Fruit fly (Drosophila melanogaster) whole organism, prepupa: ENCODE results near the gene unk.

Source experiments
- CG10631 ChIP-seq: fragments of 200-800 bp; sonication (Bioruptor generic); optimal IDR thresholded peaks from 2 replicates; lab custom pipeline; 2016; ENCODE audit warnings: missing biosample characterization, missing genetic modification characterization
- CG11294 ChIP-seq: fragments of 200-800 bp; sonication (Bioruptor generic); IDR thresholded peaks from 2 replicates; pipeline ENCODE4 v1.3.6; 2022; ENCODE audit warnings: missing biosample characterization, missing genetic modification characterization
- CG11762 ChIP-seq: fragments of 200-800 bp; sonication (Bioruptor generic); optimal IDR thresholded peaks from 3 replicates; lab custom pipeline; 2016; ENCODE audit warnings: missing biosample characterization, missing genetic modification characterization; ENCODE audit not compliant: insufficient read depth
- CG11902 ChIP-seq: fragments of 200-800 bp; sonication (Bioruptor generic); optimal IDR thresholded peaks from 3 replicates; lab custom pipeline; 2016; ENCODE audit warnings: missing biosample characterization, missing genetic modification characterization
- CG1621 ChIP-seq: fragments of 200-800 bp; sonication (Bioruptor generic); optimal IDR thresholded peaks from 3 replicates; lab custom pipeline; 2018; ENCODE audit warnings: missing biosample characterization, mild to moderate bottlenecking, missing genetic modification characterization
- CG16779 ChIP-seq: fragments of 200-800 bp; sonication (Bioruptor generic); optimal IDR thresholded peaks from 3 replicates; lab custom pipeline; 2017; ENCODE audit warnings: missing biosample characterization, mild to moderate bottlenecking, missing genetic modification characterization
- CG3032 ChIP-seq: fragments of 200-800 bp; optimal IDR thresholded peaks from 2 replicates; lab custom pipeline; 2019; ENCODE audit warnings: missing biosample characterization, mild to moderate bottlenecking, missing genetic modification characterization, moderate library complexity
- CG31627 ChIP-seq: fragments of 200-800 bp; sonication (Bioruptor generic); optimal IDR thresholded peaks from 3 replicates; lab custom pipeline; 2016; ENCODE audit warnings: missing biosample characterization, missing genetic modification characterization
- CG32006 ChIP-seq: fragments of 200-800 bp; sonication (Bioruptor generic); optimal IDR thresholded peaks from 3 replicates; lab custom pipeline; 2017; ENCODE audit warnings: missing biosample characterization, mild to moderate bottlenecking, missing genetic modification characterization
- CG3919 ChIP-seq: fragments of 200-800 bp; sonication (Bioruptor generic); optimal IDR thresholded peaks from 3 replicates; lab custom pipeline; 2016; ENCODE audit warnings: missing biosample characterization, missing genetic modification characterization
- CG4318 ChIP-seq: fragments of 200-800 bp; sonication (Bioruptor generic); optimal IDR thresholded peaks from 3 replicates; lab custom pipeline; 2017; ENCODE audit warnings: missing biosample characterization, mild to moderate bottlenecking, missing genetic modification characterization
- CG6163 ChIP-seq: fragments of 200-800 bp; sonication (Bioruptor generic); IDR thresholded peaks from 3 replicates; pipeline ENCODE4 v1.3.6; 2022; ENCODE audit warnings: missing biosample characterization, missing genetic modification characterization
- CG6792 ChIP-seq: fragments of 200-800 bp; sonication (Bioruptor generic); optimal IDR thresholded peaks from 3 replicates; lab custom pipeline; 2016; ENCODE audit warnings: missing biosample characterization, missing genetic modification characterization
- CG7368 ChIP-seq: fragments of 200-800 bp; sonication (Bioruptor generic); optimal IDR thresholded peaks from 3 replicates; lab custom pipeline; 2016; ENCODE audit warnings: missing biosample characterization, missing genetic modification characterization
- CG8319 ChIP-seq: fragments of 200-800 bp; sonication (Bioruptor generic); optimal IDR thresholded peaks from 3 replicates; lab custom pipeline; 2016; ENCODE audit warnings: missing biosample characterization, missing genetic modification characterization
- CG8632 ChIP-seq: fragments of 200-800 bp; sonication (Bioruptor generic); optimal IDR thresholded peaks from 3 replicates; lab custom pipeline; 2016; ENCODE audit warnings: missing biosample characterization, missing genetic modification characterization
- CG9139 ChIP-seq: fragments of 200-800 bp; sonication (Bioruptor generic); optimal IDR thresholded peaks from 3 replicates; lab custom pipeline; 2017; ENCODE audit warnings: missing biosample characterization, mild to moderate bottlenecking, missing genetic modification characterization
- Eip75B ChIP-seq: fragments of 200-800 bp; sonication (Bioruptor generic); optimal IDR thresholded peaks from 3 replicates; lab custom pipeline; 2016; ENCODE audit warnings: missing biosample characterization, missing genetic modification characterization
- Eip93F ChIP-seq: fragments of 200-800 bp; sonication (Bioruptor generic); optimal IDR thresholded peaks from 2 replicates; lab custom pipeline; 2016; ENCODE audit warnings: missing biosample characterization, mild to moderate bottlenecking, missing genetic modification characterization
- Ets21C ChIP-seq: fragments of 200-800 bp; sonication (Bioruptor generic); optimal IDR thresholded peaks from 3 replicates; lab custom pipeline; 2016; ENCODE audit warnings: missing biosample characterization, missing genetic modification characterization
- Gug ChIP-seq: fragments of 200-800 bp; sonication (Bioruptor generic); IDR thresholded peaks from 2 replicates; pipeline ENCODE4 v1.3.6; 2022; ENCODE audit warnings: missing biosample characterization, missing genetic modification characterization
- Hr39 ChIP-seq: fragments of 200-800 bp; sonication (Bioruptor generic); optimal IDR thresholded peaks from 2 replicates; lab custom pipeline; 2016; ENCODE audit warnings: missing biosample characterization, missing genetic modification characterization
- Lpt ChIP-seq: fragments of 200-800 bp; sonication (Bioruptor generic); optimal IDR thresholded peaks from 3 replicates; lab custom pipeline; 2016; ENCODE audit warnings: missing biosample characterization, missing genetic modification characterization
- Met ChIP-seq: fragments of 200-800 bp; sonication (Bioruptor generic); optimal IDR thresholded peaks from 3 replicates; lab custom pipeline; 2016; ENCODE audit warnings: missing biosample characterization, missing genetic modification characterization
- Sox15 ChIP-seq: fragments of 200-800 bp; sonication (Bioruptor generic); optimal IDR thresholded peaks from 3 replicates; lab custom pipeline; 2016; ENCODE audit warnings: missing biosample characterization, missing genetic modification characterization
- achi ChIP-seq: fragments of 200-800 bp; sonication (Bioruptor generic); optimal IDR thresholded peaks from 3 replicates; lab custom pipeline; 2016; ENCODE audit warnings: missing biosample characterization, missing genetic modification characterization
- cyc ChIP-seq: fragments of 200-800 bp; sonication (Bioruptor generic); optimal IDR thresholded peaks from 3 replicates; lab custom pipeline; 2016; ENCODE audit warnings: missing biosample characterization, missing genetic modification characterization
- dac ChIP-seq: fragments of 200-800 bp; sonication (Bioruptor generic); optimal IDR thresholded peaks from 2 replicates; lab custom pipeline; 2017; ENCODE audit warnings: missing biosample characterization, mild to moderate bottlenecking, missing genetic modification characterization
- eg ChIP-seq: fragments of 200-800 bp; sonication (Bioruptor generic); IDR thresholded peaks from 3 replicates; pipeline ENCODE4 v1.3.6; 2022; ENCODE audit warnings: missing biosample characterization, missing genetic modification characterization
- esn ChIP-seq: fragments of 200-800 bp; sonication (Bioruptor generic); optimal IDR thresholded peaks from 2 replicates; lab custom pipeline; 2016; ENCODE audit warnings: missing biosample characterization, mild to moderate bottlenecking, missing genetic modification characterization, moderate library complexity
- fd85E ChIP-seq: fragments of 200-800 bp; sonication (Bioruptor generic); optimal IDR thresholded peaks from 3 replicates; lab custom pipeline; 2016; ENCODE audit warnings: missing biosample characterization, missing genetic modification characterization
- fkh ChIP-seq: fragments of 200-800 bp; sonication (Bioruptor generic); optimal IDR thresholded peaks from 3 replicates; lab custom pipeline; 2017; ENCODE audit warnings: missing biosample characterization, mild to moderate bottlenecking, missing genetic modification characterization, moderate library complexity
- net ChIP-seq: fragments of 200-800 bp; sonication (Bioruptor generic); optimal IDR thresholded peaks from 3 replicates; lab custom pipeline; 2016; ENCODE audit warnings: missing biosample characterization, missing genetic modification characterization
- pdm3 ChIP-seq: fragments of 200-800 bp; sonication (Bioruptor generic); optimal IDR thresholded peaks from 3 replicates; lab custom pipeline; 2016; ENCODE audit warnings: missing biosample characterization, missing genetic modification characterization
- ss ChIP-seq, 2 experiments: fragments of 200-800 bp; sonication (Bioruptor generic); optimal IDR thresholded peaks; 2 replicates in 1 of 2; 3 replicates in 1 of 2; lab custom pipeline; 2017 to 2018; ENCODE audit warnings: mild to moderate bottlenecking in 2 of 2, missing biosample characterization in 2 of 2, missing genetic modification characterization in 2 of 2, moderate library complexity in 1 of 2
- svp ChIP-seq: fragments of 200-800 bp; sonication (Bioruptor generic); peaks from one replicate; lab custom pipeline; 2016; ENCODE audit warnings: missing biosample characterization, missing genetic modification characterization
- topi ChIP-seq: fragments of 200-800 bp; sonication (Bioruptor generic); optimal IDR thresholded peaks from 3 replicates; lab custom pipeline; 2016; ENCODE audit warnings: missing biosample characterization, missing genetic modification characterization
- vri ChIP-seq: fragments of 200-800 bp; sonication (Bioruptor generic); optimal IDR thresholded peaks from 3 replicates; lab custom pipeline; 2016; ENCODE audit warnings: missing biosample characterization, mild to moderate bottlenecking, missing genetic modification characterization

unk gene

dm6 chr3R:23141678-23142338 lies 15.9 kb downstream of the unk start, which contains the start of gene hh (continued):
- TF ChIP-seq Eip93F (GFP tag; lab: Kevin White, UChicago) (no peak), topi (no peak), CG6792 (no peak), CG9139 (GFP tag; lab: Kevin White, UChicago) (no peak), net (GFP tag; lab: Kevin White, UChicago) (no peak), achi (GFP tag; lab: Kevin White, UChicago) (no peak), Hr39 (GFP tag; lab: Kevin White, UChicago) (no peak), cyc (GFP tag; lab: Kevin White, UChicago) (no peak), CG3919 (no peak), eg (GFP tag; lab: Robert Waterston, UW) (no peak), CG11902 (GFP tag; lab: Kevin White, UChicago) (no peak), CG31627 (GFP tag; lab: Kevin White, UChicago) (no peak), CG7368 (GFP tag; lab: Kevin White, UChicago) (no peak), svp (GFP tag; lab: Kevin White, UChicago) (no peak), esn (GFP tag; lab: Kevin White, UChicago) (no peak), pdm3 (GFP tag; lab: Kevin White, UChicago) (no peak), Met (GFP tag; lab: Kevin White, UChicago) (no peak), CG6163 (GFP tag; lab: Robert Waterston, UW) (no peak), fd85E (GFP tag; lab: Kevin White, UChicago) (no peak), CG8319 (GFP tag; lab: Kevin White, UChicago) (no peak), Ets21C (GFP tag; lab: Kevin White, UChicago) (no peak)

- no peak for TF ChIP-seq CG7368 (GFP tag; lab: Kevin White, UChicago)
- TF ChIP-seq achi (GFP tag; lab: Kevin White, UChicago) = no peak
- TF ChIP-seq topi = no peak
- TF ChIP-seq Lpt = no peak
- no peak for TF ChIP-seq eg (GFP tag; lab: Robert Waterston, UW)
- no peak for TF ChIP-seq CG10631 (GFP tag; lab: Kevin White, UChicago)
- TF ChIP-seq cyc (GFP tag; lab: Kevin White, UChicago) = no peak
- no peak for TF ChIP-seq Sox15 (GFP tag; lab: Kevin White, UChicago)
- TF ChIP-seq Gug = no peak
- TF ChIP-seq Ets21C (GFP tag; lab: Kevin White, UChicago) = no peak
- TF ChIP-seq dac = no peak
- TF ChIP-seq Eip75B (GFP tag; lab: Kevin White, UChicago) = no peak
These were observed 16.5 kb downstream of the unk start for dm6 chr3R:23141113-23141512.

dm6 chr3R:23140280-23140679 lies 17.4 kb downstream of the unk start:
- TF ChIP-seq Hr39 (GFP tag; lab: Kevin White, UChicago) (no peak), CG6163 (GFP tag; lab: Robert Waterston, UW) (no peak), vri (GFP tag; lab: Kevin White, UChicago) (peak; percentile 26)

DNA sequence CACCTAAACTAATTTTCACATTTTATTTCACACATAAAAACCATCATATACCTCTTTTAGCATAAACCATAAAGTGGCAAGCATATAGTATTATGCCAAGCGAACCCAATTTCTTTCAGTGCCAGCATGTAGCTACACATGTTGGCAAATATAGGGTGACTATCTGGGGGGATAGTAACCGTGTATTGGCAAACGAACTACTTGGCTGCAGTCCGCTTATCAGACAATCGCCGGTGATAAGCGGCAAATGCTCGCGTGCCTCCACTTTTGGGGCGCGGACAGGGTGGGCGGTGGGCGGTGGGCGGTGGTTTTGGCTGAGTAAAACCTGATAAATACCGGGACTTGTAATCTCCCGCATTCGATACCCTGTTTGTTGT lies 18.0 kb downstream of the unk start:
- TF ChIP-seq CG11762 = no peak
- TF ChIP-seq net (GFP tag; lab: Kevin White, UChicago) = no peak
- TF ChIP-seq Eip75B (GFP tag; lab: Kevin White, UChicago) = no peak
- peak; percentile 1 for TF ChIP-seq CG32006 (GFP tag; lab: Kevin White, UChicago)
- TF ChIP-seq CG3032 (tag; lab: Kevin White, UChicago) = no peak
- no peak for TF ChIP-seq CG8632 (GFP tag; lab: Kevin White, UChicago)
- no peak for TF ChIP-seq dac
- no peak for TF ChIP-seq CG6163 (GFP tag; lab: Robert Waterston, UW)
- no peak for TF ChIP-seq CG1621 (tag; lab: Kevin White, UChicago)
- no peak for TF ChIP-seq CG11294 (GFP tag; lab: Robert Waterston, UW)
- TF ChIP-seq CG16779 (tag; lab: Kevin White, UChicago) = no peak
- peak; percentile 11 for TF ChIP-seq fkh (GFP tag; lab: Kevin White, UChicago)
- no peak for TF ChIP-seq CG4318
- TF ChIP-seq ss (GFP tag; optimal IDR thresholded peaks at IDR 0.05; lab: Kevin White, UChicago) = no peak
